Worm (Caenorhabditis elegans) whole organism, L2 larva: Measurements from ENCODE around the gene Y55B1BL.1.

Experiments
- C34F6.9 ChIP-seq: fragments of 150-350 bp; optimal IDR thresholded peaks from 2 replicates; lab custom pipeline; 2014; ENCODE audit warnings: missing biosample characterization, missing genetic modification characterization
- F13H6.1 ChIP-seq: sonication (generic microtip); optimal IDR thresholded peaks from 2 replicates; lab custom pipeline; 2016; ENCODE audit warnings: missing genetic modification characterization, missing compliant biosample characterization
- R02D3.7 ChIP-seq: fragments of 150-350 bp; optimal IDR thresholded peaks from 2 replicates; lab custom pipeline; 2014; ENCODE audit warnings: missing biosample characterization, missing genetic modification characterization
- Y55F3AM.14 ChIP-seq: fragments of 200-800 bp; sonication (Bioruptor generic); optimal IDR thresholded peaks from 2 replicates; lab custom pipeline; 2018; ENCODE audit warnings: mild to moderate bottlenecking, missing genetic modification characterization, missing compliant biosample characterization
- ZK546.5 ChIP-seq: sonication (generic microtip); optimal IDR thresholded peaks from 2 replicates; lab custom pipeline; 2017; ENCODE audit warnings: missing biosample characterization, missing genetic modification characterization
- alr-1 ChIP-seq: fragments of 150-350 bp; optimal IDR thresholded peaks from 2 replicates; lab custom pipeline; 2014; ENCODE audit warnings: missing biosample characterization, missing genetic modification characterization
- aly-2 ChIP-seq: fragments of 150-350 bp; optimal IDR thresholded peaks from 2 replicates; lab custom pipeline; 2014; ENCODE audit warnings: missing biosample characterization, missing genetic modification characterization
- blmp-1 ChIP-seq: sonication (generic microtip); optimal IDR thresholded peaks from 2 replicates; lab custom pipeline; 2017; ENCODE audit warnings: missing genetic modification characterization, mild to moderate bottlenecking, missing compliant biosample characterization, antibody characterized with exemption, moderate library complexity; ENCODE audit not compliant: insufficient read depth
- ceh-16 ChIP-seq: fragments of 150-350 bp; optimal IDR thresholded peaks from 2 replicates; lab custom pipeline; 2014; ENCODE audit warnings: missing biosample characterization, missing genetic modification characterization
- ceh-82 ChIP-seq: fragments of 150-350 bp; optimal IDR thresholded peaks from 2 replicates; lab custom pipeline; 2014; ENCODE audit warnings: missing biosample characterization, missing genetic modification characterization
- crh-2 ChIP-seq: sonication (generic microtip); optimal IDR thresholded peaks from 2 replicates; lab custom pipeline; 2017; ENCODE audit warnings: missing biosample characterization, missing genetic modification characterization
- dmd-4 ChIP-seq: sonication (generic microtip); optimal IDR thresholded peaks from 2 replicates; lab custom pipeline; 2017; ENCODE audit warnings: missing biosample characterization, missing genetic modification characterization
- elt-1 ChIP-seq: fragments of 150-350 bp; optimal IDR thresholded peaks from 2 replicates; lab custom pipeline; 2014; ENCODE audit warnings: missing biosample characterization, missing genetic modification characterization
- elt-3 ChIP-seq: sonication (generic microtip); optimal IDR thresholded peaks from 2 replicates; lab custom pipeline; 2017; ENCODE audit warnings: missing biosample characterization, missing genetic modification characterization
- fos-1 ChIP-seq: fragments of 150-350 bp; optimal IDR thresholded peaks from 2 replicates; lab custom pipeline; 2014; ENCODE audit warnings: missing biosample characterization, missing genetic modification characterization
- gmeb-1 ChIP-seq: fragments of 150-350 bp; optimal IDR thresholded peaks from 2 replicates; lab custom pipeline; 2014; ENCODE audit warnings: missing biosample characterization, missing genetic modification characterization
- lin-13 ChIP-seq: fragments of 150-350 bp; optimal IDR thresholded peaks from 2 replicates; lab custom pipeline; 2014; ENCODE audit warnings: missing biosample characterization, missing genetic modification reagents, missing genetic modification characterization
- lsy-2 ChIP-seq, 2 experiments: fragments of 150-350 bp in 1 of 2; sonication (generic microtip) in 1 of 2; optimal IDR thresholded peaks; 2 replicates each; lab custom pipeline; 2014 to 2017; ENCODE audit warnings: missing biosample characterization in 2 of 2, missing genetic modification characterization in 2 of 2
- nhr-10 ChIP-seq: sonication (generic microtip); optimal IDR thresholded peaks from 2 replicates; lab custom pipeline; 2017; ENCODE audit warnings: missing biosample characterization, missing genetic modification characterization
- nhr-11 ChIP-seq: fragments of 150-350 bp; optimal IDR thresholded peaks from 2 replicates; lab custom pipeline; 2014; ENCODE audit warnings: missing biosample characterization, missing genetic modification characterization
- nhr-129 ChIP-seq: fragments of 150-350 bp; optimal IDR thresholded peaks from 2 replicates; lab custom pipeline; 2014; ENCODE audit warnings: missing biosample characterization, missing genetic modification characterization
- nhr-21 ChIP-seq: fragments of 150-350 bp; optimal IDR thresholded peaks from 2 replicates; lab custom pipeline; 2014; ENCODE audit warnings: missing biosample characterization, missing genetic modification characterization
- nhr-23 ChIP-seq: fragments of 150-350 bp; optimal IDR thresholded peaks from 2 replicates; lab custom pipeline; 2014; ENCODE audit warnings: missing biosample characterization, missing genetic modification reagents, missing genetic modification characterization
- nhr-25 ChIP-seq: fragments of 150-350 bp; sonication (generic microtip); optimal IDR thresholded peaks from 3 replicates; lab custom pipeline; 2014; ENCODE audit warnings: missing biosample characterization, missing genetic modification characterization
- sma-3 ChIP-seq: sonication (generic microtip); optimal IDR thresholded peaks from 2 replicates; lab custom pipeline; 2016; ENCODE audit warnings: missing genetic modification reagents, missing genetic modification characterization, missing compliant biosample characterization
- sma-9 ChIP-seq, 2 experiments: fragments of 150-350 bp in 1 of 2; sonication (generic microtip) in 1 of 2; optimal IDR thresholded peaks; 2 replicates each; lab custom pipeline; 2014 to 2016; ENCODE audit warnings: missing genetic modification characterization in 2 of 2, mild to moderate bottlenecking in 1 of 2, missing biosample characterization in 1 of 2, missing compliant biosample characterization in 1 of 2, missing genetic modification reagents in 1 of 2, moderate library complexity in 1 of 2
- unc-39 ChIP-seq: fragments of 150-350 bp; optimal IDR thresholded peaks from 2 replicates; lab custom pipeline; 2014; ENCODE audit warnings: missing biosample characterization, missing genetic modification characterization
- unc-55 ChIP-seq: fragments of 150-350 bp; sonication (generic microtip); optimal IDR thresholded peaks from 3 replicates; lab custom pipeline; 2014; ENCODE audit warnings: missing biosample characterization, missing genetic modification reagents, missing genetic modification characterization
- unc-62 ChIP-seq: fragments of 150-350 bp; optimal IDR thresholded peaks from 2 replicates; lab custom pipeline; 2014; ENCODE audit warnings: missing biosample characterization, missing genetic modification reagents, missing genetic modification characterization
- zag-1 ChIP-seq: fragments of 150-350 bp; optimal IDR thresholded peaks from 2 replicates; lab custom pipeline; 2014; ENCODE audit warnings: missing biosample characterization, missing genetic modification characterization
- ztf-1 ChIP-seq: fragments of 200-800 bp; sonication (Bioruptor generic); conservative IDR thresholded peaks from 2 replicates; pipeline ENCODE4 v1.3.6; 2022; ENCODE audit warnings: missing genetic modification characterization, missing compliant biosample characterization
- ztf-11 ChIP-seq: sonication (generic microtip); optimal IDR thresholded peaks from 2 replicates; lab custom pipeline; 2017; ENCODE audit warnings: missing biosample characterization, missing genetic modification characterization
- ztf-4 ChIP-seq: fragments of 150-350 bp; optimal IDR thresholded peaks from 2 replicates; lab custom pipeline; 2014; ENCODE audit warnings: missing biosample characterization, missing genetic modification characterization

Gene Y55B1BL.1

DNA sequence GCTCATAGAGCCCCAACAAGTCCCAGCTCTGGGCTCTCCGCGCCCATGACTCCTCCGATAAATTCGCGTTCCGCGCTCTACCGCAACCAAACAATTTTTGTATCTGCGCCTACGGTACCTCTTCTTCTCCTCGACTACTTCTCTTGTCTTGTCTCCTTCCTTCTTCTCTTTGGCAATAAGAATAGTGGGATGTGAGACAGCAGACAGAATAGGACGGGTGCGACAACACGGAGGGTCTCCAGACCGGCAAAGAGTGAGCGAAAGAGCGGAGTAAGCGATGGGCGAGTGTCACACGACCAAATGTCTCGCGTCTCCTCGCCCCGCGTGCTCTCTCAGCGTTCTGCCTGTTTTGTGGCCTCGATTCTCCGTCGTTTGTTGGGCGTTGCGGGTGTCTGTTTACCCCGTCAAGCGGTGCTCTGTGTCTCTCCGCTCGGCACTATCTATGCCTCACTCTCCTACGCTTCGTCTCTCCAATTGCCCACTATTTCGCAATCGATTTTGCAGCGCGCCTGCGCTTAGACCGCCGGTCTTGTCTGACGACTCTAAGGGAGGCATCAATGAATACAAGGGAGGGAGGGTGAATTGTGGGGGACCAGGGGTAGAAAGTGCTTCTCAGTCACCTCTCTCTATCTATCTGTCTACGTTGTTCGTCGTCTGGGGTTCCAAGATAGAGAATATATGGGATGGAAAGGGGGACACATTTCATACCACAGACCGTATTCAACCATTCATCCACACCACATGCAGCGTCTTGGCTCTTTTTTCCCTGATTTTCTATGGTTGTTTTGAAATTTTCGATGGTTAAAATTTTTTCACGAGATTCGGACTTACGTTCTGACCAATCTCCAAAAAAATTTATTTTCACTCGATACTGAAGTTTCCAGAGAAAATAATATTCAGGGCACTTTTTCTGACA lies 47.4 kb upstream of the Y55B1BL.1 start, which contains the start of gene gei-4 (continued):
- TF ChIP-seq ztf-1 (GFP tag; lab: Robert Waterston, UW) (no peak), nhr-11 (tag; lab: Kevin White, UChicago) (no peak), unc-55 (GFP tag; lab: Kevin White, UChicago) (peak; percentile 68)
- TF ChIP-seq, all 48 proteins: peak for 28

DNA sequence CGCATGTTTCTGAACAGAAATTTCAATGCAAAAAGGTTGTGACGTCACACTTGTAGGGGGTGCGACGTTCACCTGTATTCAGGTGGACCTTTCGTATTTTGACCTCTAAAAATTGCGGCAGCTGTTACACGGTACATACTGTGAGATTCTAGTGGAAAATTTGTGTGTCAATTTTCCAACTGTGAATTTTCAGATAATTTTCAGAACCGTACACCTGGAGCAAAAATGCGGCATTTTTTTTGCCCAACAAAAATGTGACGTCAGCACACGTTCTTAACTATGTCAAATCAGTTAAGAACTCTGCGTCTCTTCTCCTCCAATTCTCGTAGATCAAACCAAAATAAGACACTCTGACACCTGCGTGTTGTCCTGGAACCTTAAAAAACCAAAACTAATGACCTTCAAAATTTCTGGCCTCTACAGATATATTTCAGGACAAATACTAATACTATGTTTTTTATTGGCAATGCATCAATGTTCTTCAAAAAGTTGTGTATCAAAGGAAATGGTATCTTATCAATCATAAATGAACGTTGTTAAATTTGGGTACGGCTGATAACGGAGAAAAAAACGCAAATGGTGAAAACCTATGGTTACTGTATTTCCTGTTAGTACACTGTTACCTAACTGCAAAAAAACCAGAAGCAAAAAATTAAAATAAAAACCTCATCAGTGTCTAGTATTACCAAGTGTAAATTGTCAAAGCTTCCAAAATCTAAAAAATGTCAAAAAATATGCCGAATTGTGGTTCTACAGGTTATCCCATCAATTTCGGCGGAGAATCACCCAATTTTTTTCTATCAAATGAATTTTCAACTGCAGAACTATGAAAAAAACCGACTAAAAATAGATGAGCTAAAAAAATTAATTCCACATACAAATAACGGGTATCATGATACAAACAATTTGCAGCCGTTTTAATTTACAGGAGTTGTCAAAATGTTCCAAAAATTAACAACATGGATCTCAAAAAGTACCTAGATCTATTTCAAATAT lies 45.0 kb upstream of the Y55B1BL.1 start:
- TF ChIP-seq fos-1 (tag; lab: Kevin White, UChicago), result peak; percentile 20
- no peak for TF ChIP-seq ztf-4 (tag; lab: Kevin White, UChicago)
- no peak for TF ChIP-seq Y55F3AM.14 (GFP tag; lab: Kevin White, UChicago)
- no peak for TF ChIP-seq unc-55 (GFP tag; lab: Kevin White, UChicago)
- TF ChIP-seq, all 48 proteins: peak for 1

DNA sequence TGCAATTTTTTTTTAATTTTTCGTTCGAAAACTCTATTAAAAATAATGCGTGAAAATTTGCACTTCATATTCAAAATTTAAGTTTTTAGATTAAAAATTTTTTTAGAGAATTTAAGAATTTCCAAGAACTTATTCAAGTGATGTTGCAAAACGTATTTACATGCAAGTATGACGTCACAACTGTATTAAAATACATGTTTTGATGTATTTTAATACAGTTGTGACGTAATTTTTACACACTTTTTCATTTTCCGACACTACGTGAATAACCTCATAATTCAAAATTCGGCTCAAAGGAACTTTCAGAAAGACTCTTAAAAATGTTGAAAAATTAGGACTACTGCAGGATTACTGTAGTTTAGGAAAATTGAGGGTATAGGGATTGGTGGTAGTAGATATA lies 44.1 kb upstream of the Y55B1BL.1 start:
- no peak for TF ChIP-seq ztf-11 (tag; lab: Kevin White, UChicago)
- no peak for TF ChIP-seq dmd-4 (tag; lab: Kevin White, UChicago)
- TF ChIP-seq blmp-1 (tag; lab: Kevin White, UChicago), result no peak
- TF ChIP-seq nhr-25, result no peak

DNA sequence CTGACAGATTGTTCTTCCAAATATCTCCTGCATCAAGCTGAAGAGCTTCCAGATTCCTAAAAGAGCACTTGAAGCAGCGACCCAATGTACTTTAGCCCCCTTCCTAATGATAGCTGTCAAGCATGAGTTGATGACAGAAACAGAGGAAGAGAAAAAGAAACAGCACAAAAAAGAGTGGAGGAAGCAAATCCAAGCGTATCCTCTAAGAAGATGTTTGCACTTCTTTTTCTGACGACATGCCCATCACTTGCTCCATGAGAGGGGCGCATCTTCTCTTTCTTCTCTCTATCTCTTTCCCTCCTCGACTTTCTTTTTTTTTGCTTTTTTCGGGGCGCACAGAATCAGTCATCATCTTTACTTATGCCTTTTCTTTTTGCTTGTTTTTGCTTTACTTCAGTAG lies 41.9 kb upstream of the Y55B1BL.1 start:
- TF ChIP-seq blmp-1 (tag; lab: Kevin White, UChicago) (no peak), nhr-21 (no peak), alr-1 (tag; lab: Kevin White, UChicago) (no peak), unc-55 (GFP tag; lab: Kevin White, UChicago) (peak; percentile 29), lsy-2 (tag; optimal IDR thresholded peaks at IDR 0.05; lab: Kevin White, UChicago) (peak in 1 of 2 experiments; percentile 4), aly-2 (tag; lab: Kevin White, UChicago) (no peak), gmeb-1 (no peak), dmd-4 (tag; lab: Kevin White, UChicago) (no peak), F13H6.1 (tag; lab: Kevin White, UChicago) (no peak), sma-9 (GFP tag; optimal IDR thresholded peaks at IDR 0.05; lab: Kevin White, UChicago) (no peak), sma-9 (tag; optimal IDR thresholded peaks at IDR 0.05; lab: Kevin White, UChicago) (no peak), R02D3.7 (tag; lab: Kevin White, UChicago) (no peak), ZK546.5 (no peak), ceh-16 (tag; lab: Kevin White, UChicago) (no peak), nhr-129 (tag; lab: Kevin White, UChicago) (peak; percentile 39), lin-13 (GFP tag; lab: Kevin White, UChicago) (no peak), C34F6.9 (tag; lab: Kevin White, UChicago) (peak; percentile 28)
- TF ChIP-seq, all 48 proteins: peak for 4

DNA sequence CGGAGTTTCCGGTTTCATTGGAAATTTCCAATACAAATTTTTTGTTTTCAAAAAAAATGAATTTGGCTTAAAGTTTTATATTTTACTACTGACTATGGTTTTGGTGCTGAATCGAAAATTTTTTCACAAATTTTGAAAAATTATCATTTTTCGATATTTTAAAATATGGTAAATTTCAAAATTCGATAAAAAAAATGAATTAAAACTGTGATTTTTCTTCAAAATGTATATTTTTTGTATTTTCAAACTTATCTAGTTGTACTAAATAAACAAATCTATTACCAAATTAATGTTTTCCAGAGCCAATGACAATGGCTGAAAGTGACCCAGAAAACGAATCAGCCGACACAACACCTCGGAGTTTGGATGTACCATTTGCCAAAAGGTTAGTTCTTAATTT lies 36.5 kb upstream of the Y55B1BL.1 start, which contains the start of gene pll-1:
Gene pll-1 (plus strand): TSS at position 301 of the 400 bp plus-strand sequence.
- no peak for TF ChIP-seq nhr-10 (tag; lab: Kevin White, UChicago)
- TF ChIP-seq zag-1, result no peak
- no peak for TF ChIP-seq R02D3.7 (tag; lab: Kevin White, UChicago)
- no peak for TF ChIP-seq ceh-82 (tag; lab: Kevin White, UChicago)
- TF ChIP-seq C34F6.9 (tag; lab: Kevin White, UChicago), result no peak
- no peak for TF ChIP-seq sma-9 (GFP tag; optimal IDR thresholded peaks at IDR 0.05; lab: Kevin White, UChicago)
- no peak for TF ChIP-seq sma-9 (tag; optimal IDR thresholded peaks at IDR 0.05; lab: Kevin White, UChicago)
- no peak for TF ChIP-seq elt-1 (tag; lab: Kevin White, UChicago)
- TF ChIP-seq fos-1 (tag; lab: Kevin White, UChicago), result no peak
- TF ChIP-seq ceh-16 (tag; lab: Kevin White, UChicago), result no peak
- no peak for TF ChIP-seq unc-55 (GFP tag; lab: Kevin White, UChicago)
- no peak for TF ChIP-seq alr-1 (tag; lab: Kevin White, UChicago)
- TF ChIP-seq unc-62 (GFP tag; lab: Kevin White, UChicago), result no peak
- no peak for TF ChIP-seq unc-39 (tag; lab: Kevin White, UChicago)
- TF ChIP-seq ztf-1 (GFP tag; lab: Robert Waterston, UW), result no peak
- no peak for TF ChIP-seq sma-3 (GFP tag; lab: Kevin White, UChicago)
- TF ChIP-seq crh-2 (tag; lab: Kevin White, UChicago), result no peak
- TF ChIP-seq nhr-21, result no peak
- TF ChIP-seq nhr-23 (tag; lab: Kevin White, UChicago), result no peak
- no peak for TF ChIP-seq ztf-11 (tag; lab: Kevin White, UChicago)
- no peak for TF ChIP-seq elt-3 (tag; lab: Kevin White, UChicago)
- TF ChIP-seq, all 48 proteins: peak for 0
